Worm (Caenorhabditis elegans) whole organism, early embryonic: ENCODE measurements around the gene C53A5.17.

Experiments
- B0310.2 ChIP-seq: sonication (generic microtip); optimal IDR thresholded peaks from 2 replicates; lab custom pipeline; 2016; ENCODE audit warnings: mild to moderate bottlenecking, missing genetic modification characterization, missing compliant biosample characterization
- F13C5.2 ChIP-seq: sonication (generic microtip); optimal IDR thresholded peaks from 2 replicates; lab custom pipeline; 2017; ENCODE audit warnings: mild to moderate bottlenecking, missing genetic modification characterization, inconsistent platforms, missing compliant biosample characterization
- aly-1 ChIP-seq: sonication (generic microtip); optimal IDR thresholded peaks from 2 replicates; lab custom pipeline; 2016; ENCODE audit warnings: missing genetic modification characterization, missing compliant biosample characterization
- ama-1 ChIP-seq: fragments of 150-350 bp; optimal IDR thresholded peaks from 2 replicates; lab custom pipeline; 2014
- ceh-13 ChIP-seq: fragments of 200-800 bp; sonication (Bioruptor generic); optimal IDR thresholded peaks from 2 replicates; lab custom pipeline; 2018; ENCODE audit warnings: mild to moderate bottlenecking, missing genetic modification characterization, missing compliant biosample characterization
- ceh-36 ChIP-seq: sonication (generic microtip); optimal IDR thresholded peaks from 2 replicates; lab custom pipeline; 2016; ENCODE audit warnings: missing genetic modification characterization, inconsistent platforms, missing compliant biosample characterization
- flt-1 ChIP-seq: fragments of 200-800 bp; sonication (Bioruptor generic); IDR thresholded peaks from 2 replicates; pipeline ENCODE4 v1.3.6; 2022; ENCODE audit warnings: missing genetic modification characterization, missing compliant biosample characterization
- hmbx-1 ChIP-seq: sonication (generic microtip); optimal IDR thresholded peaks from 2 replicates; lab custom pipeline; 2016; ENCODE audit warnings: mild to moderate bottlenecking, missing genetic modification characterization, missing compliant biosample characterization
- pes-1 ChIP-seq: fragments of 200-800 bp; sonication (Bioruptor generic); IDR thresholded peaks from 2 replicates; pipeline ENCODE4 v1.3.6; 2022; ENCODE audit warnings: missing genetic modification reagents, missing genetic modification characterization, missing compliant biosample characterization
- sea-1 ChIP-seq: fragments of 200-800 bp; sonication (Bioruptor generic); conservative IDR thresholded peaks from 2 replicates; pipeline ENCODE4 v1.3.6; 2022; ENCODE audit warnings: missing genetic modification characterization, missing compliant biosample characterization
- tbx-11 ChIP-seq: fragments of 200-800 bp; sonication (Bioruptor generic); IDR thresholded peaks from 2 replicates; pipeline ENCODE4 v1.3.6; 2022; ENCODE audit warnings: missing genetic modification characterization, missing compliant biosample characterization
- tbx-37 ChIP-seq: fragments of 200-800 bp; sonication (Bioruptor generic); conservative IDR thresholded peaks from 2 replicates; pipeline ENCODE4 v1.3.6; 2022; ENCODE audit warnings: missing genetic modification reagents, missing genetic modification characterization, missing compliant biosample characterization
- tra-4 ChIP-seq: sonication (generic microtip); optimal IDR thresholded peaks from 2 replicates; lab custom pipeline; 2017; ENCODE audit warnings: missing genetic modification characterization, missing compliant biosample characterization

ce11 chrV:14519268-14519667 is 1.6 kb downstream of the C53A5.17 start, which contains the start of gene R02D5.8:
- TF ChIP-seq B0310.2 (tag; lab: Kevin White, UChicago) = no peak
- TF ChIP-seq tbx-11 (GFP tag; lab: Robert Waterston, UW) = no peak
- TF ChIP-seq ceh-13 (GFP tag; lab: Kevin White, UChicago) = no peak
- no peak for TF ChIP-seq ama-1 (lab: Kevin White, UChicago)
- no peak for TF ChIP-seq pes-1 (GFP tag; lab: Robert Waterston, UW)
- no peak for TF ChIP-seq aly-1
- TF ChIP-seq ceh-36 (tag; lab: Kevin White, UChicago) = no peak
- TF ChIP-seq tbx-37 (GFP tag; lab: Robert Waterston, UW) = no peak
- no peak for TF ChIP-seq sea-1
- TF ChIP-seq hmbx-1 (tag; lab: Kevin White, UChicago) = no peak
- no peak for TF ChIP-seq F13C5.2 (tag; lab: Kevin White, UChicago)
- TF ChIP-seq flt-1 (GFP tag; lab: Robert Waterston, UW) = no peak
- no peak for TF ChIP-seq tra-4 (tag; lab: Kevin White, UChicago)
